Worm (Caenorhabditis elegans) whole organism, young adult: ENCODE results near the gene emb-1.

Source experiments
- F37B4.10 ChIP-seq: fragments of 200-800 bp; sonication (Bioruptor generic); IDR thresholded peaks from 2 replicates; pipeline ENCODE4 v1.3.6; 2022; ENCODE audit warnings: missing genetic modification characterization, missing compliant biosample characterization
- akir-1 ChIP-seq: fragments of 200-800 bp; sonication (Bioruptor generic); optimal IDR thresholded peaks from 2 replicates; lab custom pipeline; 2018; ENCODE audit warnings: mild to moderate bottlenecking, missing genetic modification characterization, moderate library complexity, missing compliant biosample characterization
- nfya-1 ChIP-seq: sonication (generic microtip); optimal IDR thresholded peaks from 2 replicates; lab custom pipeline; 2017; ENCODE audit warnings: antibody characterized with exemption, missing compliant biosample characterization, missing genetic modification characterization, borderline replicate concordance; ENCODE audit not compliant: insufficient read depth
- unc-62 ChIP-seq: fragments of 150-350 bp; optimal IDR thresholded peaks from 2 replicates; lab custom pipeline; 2014; ENCODE audit warnings: missing biosample characterization, missing genetic modification reagents, missing genetic modification characterization

DNA sequence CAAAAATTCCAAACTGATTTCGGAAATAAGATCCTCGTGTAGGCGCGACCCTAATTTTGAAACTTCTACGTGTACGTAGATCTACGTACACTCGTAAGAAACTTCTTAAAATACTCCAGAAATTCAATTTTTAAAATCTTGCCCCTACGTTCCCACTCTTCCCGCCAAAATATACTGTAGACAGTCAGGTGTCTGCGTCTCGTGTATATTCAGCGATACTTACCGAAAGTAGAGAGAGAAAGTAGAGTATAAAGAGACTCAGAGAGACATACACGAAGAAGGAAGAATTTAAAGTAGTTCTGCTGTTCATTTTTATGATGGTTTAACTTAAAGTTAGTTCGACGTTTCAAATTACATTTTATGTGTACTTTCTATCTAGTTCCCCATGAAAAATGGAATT, 20.0 kb downstream of the emb-1 start:
- TF ChIP-seq nfya-1 (tag; lab: Kevin White, UChicago): no peak
- no peak for TF ChIP-seq akir-1
- no peak for TF ChIP-seq F37B4.10 (GFP tag; lab: Robert Waterston, UW)
- TF ChIP-seq unc-62 (GFP tag; lab: Kevin White, UChicago): no peak
